Worm (Caenorhabditis elegans) whole organism, L2 larva: ENCODE measurements around the gene tag-322.

Experiments
- C34F6.9 ChIP-seq: fragments of 150-350 bp; optimal IDR thresholded peaks from 2 replicates; lab custom pipeline; 2014; ENCODE audit warnings: missing biosample characterization, missing genetic modification characterization
- F13H6.1 ChIP-seq: sonication (generic microtip); optimal IDR thresholded peaks from 2 replicates; lab custom pipeline; 2016; ENCODE audit warnings: missing genetic modification characterization, missing compliant biosample characterization
- R02D3.7 ChIP-seq: fragments of 150-350 bp; optimal IDR thresholded peaks from 2 replicates; lab custom pipeline; 2014; ENCODE audit warnings: missing biosample characterization, missing genetic modification characterization
- Y55F3AM.14 ChIP-seq: fragments of 200-800 bp; sonication (Bioruptor generic); optimal IDR thresholded peaks from 2 replicates; lab custom pipeline; 2018; ENCODE audit warnings: mild to moderate bottlenecking, missing genetic modification characterization, missing compliant biosample characterization
- ZK546.5 ChIP-seq: sonication (generic microtip); optimal IDR thresholded peaks from 2 replicates; lab custom pipeline; 2017; ENCODE audit warnings: missing biosample characterization, missing genetic modification characterization
- alr-1 ChIP-seq: fragments of 150-350 bp; optimal IDR thresholded peaks from 2 replicates; lab custom pipeline; 2014; ENCODE audit warnings: missing biosample characterization, missing genetic modification characterization
- aly-2 ChIP-seq: fragments of 150-350 bp; optimal IDR thresholded peaks from 2 replicates; lab custom pipeline; 2014; ENCODE audit warnings: missing biosample characterization, missing genetic modification characterization
- ama-1 ChIP-seq: fragments of 150-350 bp; optimal IDR thresholded peaks from 2 replicates; lab custom pipeline; 2018; ENCODE audit warnings: inconsistent platforms
- blmp-1 ChIP-seq: sonication (generic microtip); optimal IDR thresholded peaks from 2 replicates; lab custom pipeline; 2017; ENCODE audit warnings: missing genetic modification characterization, mild to moderate bottlenecking, missing compliant biosample characterization, antibody characterized with exemption, moderate library complexity; ENCODE audit not compliant: insufficient read depth
- ceh-16 ChIP-seq: fragments of 150-350 bp; optimal IDR thresholded peaks from 2 replicates; lab custom pipeline; 2014; ENCODE audit warnings: missing biosample characterization, missing genetic modification characterization
- ceh-82 ChIP-seq: fragments of 150-350 bp; optimal IDR thresholded peaks from 2 replicates; lab custom pipeline; 2014; ENCODE audit warnings: missing biosample characterization, missing genetic modification characterization
- crh-2 ChIP-seq: sonication (generic microtip); optimal IDR thresholded peaks from 2 replicates; lab custom pipeline; 2017; ENCODE audit warnings: missing biosample characterization, missing genetic modification characterization
- dmd-4 ChIP-seq: sonication (generic microtip); optimal IDR thresholded peaks from 2 replicates; lab custom pipeline; 2017; ENCODE audit warnings: missing biosample characterization, missing genetic modification characterization
- egl-27 ChIP-seq: sonication (generic microtip); optimal IDR thresholded peaks from 3 replicates; lab custom pipeline; 2017; ENCODE audit warnings: missing biosample characterization, missing genetic modification reagents, missing genetic modification characterization
- elt-1 ChIP-seq: fragments of 150-350 bp; optimal IDR thresholded peaks from 2 replicates; lab custom pipeline; 2014; ENCODE audit warnings: missing biosample characterization, missing genetic modification characterization
- elt-3 ChIP-seq: sonication (generic microtip); optimal IDR thresholded peaks from 2 replicates; lab custom pipeline; 2017; ENCODE audit warnings: missing biosample characterization, missing genetic modification characterization
- fos-1 ChIP-seq: fragments of 150-350 bp; optimal IDR thresholded peaks from 2 replicates; lab custom pipeline; 2014; ENCODE audit warnings: missing biosample characterization, missing genetic modification characterization
- gmeb-1 ChIP-seq: fragments of 150-350 bp; optimal IDR thresholded peaks from 2 replicates; lab custom pipeline; 2014; ENCODE audit warnings: missing biosample characterization, missing genetic modification characterization
- lin-11 ChIP-seq: fragments of 150-350 bp; sonication (generic microtip); optimal IDR thresholded peaks from 2 replicates; lab custom pipeline; 2014; ENCODE audit warnings: missing biosample characterization, missing genetic modification characterization, inconsistent platforms, mixed read lengths
- lin-13 ChIP-seq: fragments of 150-350 bp; optimal IDR thresholded peaks from 2 replicates; lab custom pipeline; 2014; ENCODE audit warnings: missing biosample characterization, missing genetic modification reagents, missing genetic modification characterization
- lin-39 ChIP-seq: fragments of 150-350 bp; optimal IDR thresholded peaks from 2 replicates; lab custom pipeline; 2014; ENCODE audit warnings: missing biosample characterization, missing genetic modification reagents, missing genetic modification characterization
- lsy-2 ChIP-seq, 2 experiments: fragments of 150-350 bp in 1 of 2; sonication (generic microtip) in 1 of 2; optimal IDR thresholded peaks; 2 replicates each; lab custom pipeline; 2014 to 2017; ENCODE audit warnings: missing biosample characterization in 2 of 2, missing genetic modification characterization in 2 of 2
- mab-5 ChIP-seq: fragments of 150-350 bp; optimal IDR thresholded peaks from 2 replicates; lab custom pipeline; 2014; ENCODE audit warnings: missing biosample characterization, missing genetic modification characterization
- mbf-1 ChIP-seq: sonication (generic microtip); optimal IDR thresholded peaks from 2 replicates; lab custom pipeline; 2017; ENCODE audit warnings: missing biosample characterization, missing genetic modification characterization
- mdl-1 ChIP-seq, 2 experiments: fragments of 150-350 bp in 1 of 2; sonication (generic microtip) in 1 of 2; optimal IDR thresholded peaks; 2 replicates each; lab custom pipeline; 2017; ENCODE audit warnings: missing biosample characterization in 2 of 2, missing genetic modification characterization in 2 of 2
- nhr-10 ChIP-seq: sonication (generic microtip); optimal IDR thresholded peaks from 2 replicates; lab custom pipeline; 2017; ENCODE audit warnings: missing biosample characterization, missing genetic modification characterization
- nhr-11 ChIP-seq: fragments of 150-350 bp; optimal IDR thresholded peaks from 2 replicates; lab custom pipeline; 2014; ENCODE audit warnings: missing biosample characterization, missing genetic modification characterization
- nhr-12 ChIP-seq: fragments of 150-350 bp; optimal IDR thresholded peaks from 2 replicates; lab custom pipeline; 2014; ENCODE audit warnings: missing biosample characterization, missing genetic modification characterization
- nhr-129 ChIP-seq: fragments of 150-350 bp; optimal IDR thresholded peaks from 2 replicates; lab custom pipeline; 2014; ENCODE audit warnings: missing biosample characterization, missing genetic modification characterization
- nhr-21 ChIP-seq: fragments of 150-350 bp; optimal IDR thresholded peaks from 2 replicates; lab custom pipeline; 2014; ENCODE audit warnings: missing biosample characterization, missing genetic modification characterization
- nhr-23 ChIP-seq: fragments of 150-350 bp; optimal IDR thresholded peaks from 2 replicates; lab custom pipeline; 2014; ENCODE audit warnings: missing biosample characterization, missing genetic modification reagents, missing genetic modification characterization
- nhr-237 ChIP-seq: fragments of 150-350 bp; optimal IDR thresholded peaks from 2 replicates; lab custom pipeline; 2014; ENCODE audit warnings: missing biosample characterization, missing genetic modification characterization
- nhr-25 ChIP-seq: fragments of 150-350 bp; sonication (generic microtip); optimal IDR thresholded peaks from 3 replicates; lab custom pipeline; 2014; ENCODE audit warnings: missing biosample characterization, missing genetic modification characterization
- nhr-6 ChIP-seq: fragments of 150-350 bp; optimal IDR thresholded peaks from 2 replicates; lab custom pipeline; 2014; ENCODE audit warnings: missing biosample characterization, missing genetic modification characterization
- nhr-77 ChIP-seq: fragments of 150-350 bp; optimal IDR thresholded peaks from 2 replicates; lab custom pipeline; 2014; ENCODE audit warnings: missing biosample characterization, missing genetic modification characterization
- peb-1 ChIP-seq: fragments of 150-350 bp; optimal IDR thresholded peaks from 2 replicates; lab custom pipeline; 2014; ENCODE audit warnings: missing biosample characterization, missing genetic modification characterization
- sem-4 ChIP-seq: fragments of 150-350 bp; optimal IDR thresholded peaks from 2 replicates; lab custom pipeline; 2014; ENCODE audit warnings: missing biosample characterization, missing genetic modification reagents, missing genetic modification characterization
- skn-1 ChIP-seq: sonication (generic microtip); optimal IDR thresholded peaks from 2 replicates; lab custom pipeline; 2017; ENCODE audit warnings: missing biosample characterization, missing genetic modification characterization
- sma-3 ChIP-seq: sonication (generic microtip); optimal IDR thresholded peaks from 2 replicates; lab custom pipeline; 2016; ENCODE audit warnings: missing genetic modification reagents, missing genetic modification characterization, missing compliant biosample characterization
- sma-9 ChIP-seq, 2 experiments: fragments of 150-350 bp in 1 of 2; sonication (generic microtip) in 1 of 2; optimal IDR thresholded peaks; 2 replicates each; lab custom pipeline; 2014 to 2016; ENCODE audit warnings: missing genetic modification characterization in 2 of 2, mild to moderate bottlenecking in 1 of 2, missing biosample characterization in 1 of 2, missing compliant biosample characterization in 1 of 2, missing genetic modification reagents in 1 of 2, moderate library complexity in 1 of 2
- snpc-4 ChIP-seq: fragments of 150-350 bp; optimal IDR thresholded peaks from 2 replicates; lab custom pipeline; 2014; ENCODE audit warnings: missing biosample characterization, missing genetic modification characterization
- unc-39 ChIP-seq: fragments of 150-350 bp; optimal IDR thresholded peaks from 2 replicates; lab custom pipeline; 2014; ENCODE audit warnings: missing biosample characterization, missing genetic modification characterization
- unc-55 ChIP-seq: fragments of 150-350 bp; sonication (generic microtip); optimal IDR thresholded peaks from 3 replicates; lab custom pipeline; 2014; ENCODE audit warnings: missing biosample characterization, missing genetic modification reagents, missing genetic modification characterization
- unc-62 ChIP-seq: fragments of 150-350 bp; optimal IDR thresholded peaks from 2 replicates; lab custom pipeline; 2014; ENCODE audit warnings: missing biosample characterization, missing genetic modification reagents, missing genetic modification characterization
- zag-1 ChIP-seq: fragments of 150-350 bp; optimal IDR thresholded peaks from 2 replicates; lab custom pipeline; 2014; ENCODE audit warnings: missing biosample characterization, missing genetic modification characterization
- ztf-1 ChIP-seq: fragments of 200-800 bp; sonication (Bioruptor generic); conservative IDR thresholded peaks from 2 replicates; pipeline ENCODE4 v1.3.6; 2022; ENCODE audit warnings: missing genetic modification characterization, missing compliant biosample characterization
- ztf-11 ChIP-seq: sonication (generic microtip); optimal IDR thresholded peaks from 2 replicates; lab custom pipeline; 2017; ENCODE audit warnings: missing biosample characterization, missing genetic modification characterization
- ztf-4 ChIP-seq: fragments of 150-350 bp; optimal IDR thresholded peaks from 2 replicates; lab custom pipeline; 2014; ENCODE audit warnings: missing biosample characterization, missing genetic modification characterization

Gene tag-322

ce11 chrIV:7790801-7791588 lies 5.6 kb upstream of the tag-322 start, which contains the start of gene rsp-6:
Gene rsp-6 (minus strand): TSS chrIV:7791229.
- TF ChIP-seq unc-55: peak; percentile 97
- peak; percentile 39 for TF ChIP-seq fos-1 (tag; lab: Kevin White, UChicago)
- TF ChIP-seq mbf-1: no peak
- no peak for TF ChIP-seq nhr-237
- no peak for TF ChIP-seq dmd-4 (tag; lab: Kevin White, UChicago)
- TF ChIP-seq nhr-77 (tag; lab: Kevin White, UChicago): no peak
- peak; percentile 59 for TF ChIP-seq ceh-82
- peak in 1 of 2 experiments; percentile 62 for TF ChIP-seq mdl-1 (tag; optimal IDR thresholded peaks at IDR 0.05; lab: Kevin White, UChicago)
- TF ChIP-seq unc-62 (GFP tag; lab: Kevin White, UChicago): no peak
- no peak for TF ChIP-seq elt-3
- TF ChIP-seq sma-3 (GFP tag; lab: Kevin White, UChicago): peak; percentile 82
- no peak for TF ChIP-seq nhr-23 (tag; lab: Kevin White, UChicago)
- TF ChIP-seq sma-9 (GFP tag; optimal IDR thresholded peaks at IDR 0.05; lab: Kevin White, UChicago): peak; percentile 74
- no peak for TF ChIP-seq sma-9 (tag; optimal IDR thresholded peaks at IDR 0.05; lab: Kevin White, UChicago)
- no peak for TF ChIP-seq elt-1 (tag; lab: Kevin White, UChicago)
- peak; percentile 64 for TF ChIP-seq nhr-6 (tag; lab: Kevin White, UChicago)
- peak; percentile 76 for TF ChIP-seq F13H6.1 (tag; lab: Kevin White, UChicago)
- TF ChIP-seq blmp-1 (tag; lab: Kevin White, UChicago): peak; percentile 14
- peak; percentile 67 for TF ChIP-seq ama-1 (lab: Kevin White, UChicago)
- no peak for TF ChIP-seq nhr-10
- TF ChIP-seq alr-1 (tag; lab: Kevin White, UChicago): peak; percentile 80
- TF ChIP-seq skn-1 (tag; lab: Kevin White, UChicago): peak; percentile 66
- TF ChIP-seq nhr-129: peak; percentile 95
- no peak for TF ChIP-seq aly-2
- TF ChIP-seq nhr-12: no peak
- TF ChIP-seq lin-39 (tag; lab: Kevin White, UChicago): peak; percentile 55
- TF ChIP-seq unc-39 (tag; lab: Kevin White, UChicago): no peak
- peak; percentile 71 for TF ChIP-seq nhr-25 (tag; lab: Kevin White, UChicago)
- TF ChIP-seq mab-5 (tag; lab: Kevin White, UChicago): peak; percentile 88
- no peak for TF ChIP-seq ztf-1 (GFP tag; lab: Robert Waterston, UW)
- TF ChIP-seq lin-13 (GFP tag; lab: Kevin White, UChicago): peak; percentile 93
- no peak for TF ChIP-seq Y55F3AM.14 (GFP tag; lab: Kevin White, UChicago)
- peak; percentile 4 for TF ChIP-seq R02D3.7
- TF ChIP-seq ceh-16 (tag; lab: Kevin White, UChicago): peak; percentile 65
- peak; percentile 48 for TF ChIP-seq sem-4 (tag; lab: Kevin White, UChicago)
- TF ChIP-seq peb-1 (tag; lab: Kevin White, UChicago): no peak
- TF ChIP-seq snpc-4: peak; percentile 71
- TF ChIP-seq ztf-4 (tag; lab: Kevin White, UChicago): peak; percentile 86
- TF ChIP-seq crh-2 (tag; lab: Kevin White, UChicago): peak; percentile 91
- peak; percentile 96 to 99 for TF ChIP-seq lsy-2 (tag; optimal IDR thresholded peaks at IDR 0.05; lab: Kevin White, UChicago)
- no peak for TF ChIP-seq ztf-11 (tag; lab: Kevin White, UChicago)
- peak; percentile 36 for TF ChIP-seq zag-1 (tag; lab: Kevin White, UChicago)
- peak; percentile 67 for TF ChIP-seq nhr-21 (tag; lab: Kevin White, UChicago)
- peak; percentile 66 for TF ChIP-seq ZK546.5 (tag; lab: Kevin White, UChicago)
- TF ChIP-seq lin-11: peak; percentile 94
- TF ChIP-seq egl-27 (tag; lab: Kevin White, UChicago): peak; percentile 18
- TF ChIP-seq gmeb-1 (tag; lab: Kevin White, UChicago): peak; percentile 88
- TF ChIP-seq nhr-11 (tag; lab: Kevin White, UChicago): no peak
- peak; percentile 90 for TF ChIP-seq C34F6.9 (tag; lab: Kevin White, UChicago)
